Worm (Caenorhabditis elegans) whole organism, L4 larva: ENCODE measurements around the gene arrd-15.

Experiments
- ZK546.5 ChIP-seq, 2 experiments: sonication (generic microtip); optimal IDR thresholded peaks; 2 replicates each; lab custom pipeline; 2017; ENCODE audit warnings: missing biosample characterization in 2 of 2, missing genetic modification characterization in 2 of 2
- ama-1 ChIP-seq: fragments of 150-350 bp; optimal IDR thresholded peaks from 2 replicates; lab custom pipeline; 2014; ENCODE audit warnings: inconsistent platforms, mixed read lengths
- ceh-20 ChIP-seq: fragments of 200-800 bp; sonication (Bioruptor generic); IDR thresholded peaks from 2 replicates; pipeline ENCODE4 v1.3.6; 2022; ENCODE audit warnings: missing genetic modification reagents, missing genetic modification characterization, missing compliant biosample characterization
- ceh-28 ChIP-seq: fragments of 150-350 bp; optimal IDR thresholded peaks from 2 replicates; lab custom pipeline; 2014; ENCODE audit warnings: missing biosample characterization, missing genetic modification reagents, missing genetic modification characterization
- ceh-82 ChIP-seq: sonication (generic microtip); optimal IDR thresholded peaks from 2 replicates; lab custom pipeline; 2017; ENCODE audit warnings: missing biosample characterization, missing genetic modification characterization
- mxl-3 ChIP-seq: fragments of 200-800 bp; sonication (Bioruptor generic); optimal IDR thresholded peaks from 2 replicates; lab custom pipeline; 2018; ENCODE audit warnings: mild to moderate bottlenecking, missing genetic modification characterization, missing compliant biosample characterization
- nhr-237 ChIP-seq: sonication (generic microtip); optimal IDR thresholded peaks from 2 replicates; lab custom pipeline; 2017; ENCODE audit warnings: missing biosample characterization, missing genetic modification characterization
- nhr-42 ChIP-seq: fragments of 200-800 bp; sonication (Bioruptor generic); IDR thresholded peaks from 2 replicates; pipeline ENCODE4 v1.3.6; 2022; ENCODE audit warnings: missing genetic modification characterization, missing compliant biosample characterization
- nhr-76 ChIP-seq: fragments of 150-350 bp; optimal IDR thresholded peaks from 2 replicates; lab custom pipeline; 2014; ENCODE audit warnings: missing biosample characterization, missing genetic modification characterization
- pha-4 ChIP-seq, 2 experiments: fragments of 150-350 bp in 1 of 2; fragments of 200-800 bp in 1 of 2; sonication (Bioruptor generic) in 1 of 2; IDR thresholded peaks in 1 of 2; optimal IDR thresholded peaks in 1 of 2; 2 replicates each; pipeline versions ENCODE4 v1.3.6 to Lab custom; 2014 to 2022; ENCODE audit warnings: missing genetic modification characterization in 2 of 2, missing genetic modification reagents in 2 of 2, missing biosample characterization in 1 of 2, missing compliant biosample characterization in 1 of 2
- skn-1 ChIP-seq: fragments of 150-350 bp; optimal IDR thresholded peaks from 2 replicates; lab custom pipeline; 2014; ENCODE audit warnings: missing biosample characterization, missing genetic modification characterization
- unc-130 ChIP-seq: sonication (generic microtip); optimal IDR thresholded peaks from 2 replicates; lab custom pipeline; 2016; ENCODE audit warnings: missing genetic modification reagents, missing genetic modification characterization, missing compliant biosample characterization
- unc-39 ChIP-seq: sonication (generic microtip); optimal IDR thresholded peaks from 2 replicates; lab custom pipeline; 2017; ENCODE audit warnings: missing biosample characterization, missing genetic modification characterization

DNA sequence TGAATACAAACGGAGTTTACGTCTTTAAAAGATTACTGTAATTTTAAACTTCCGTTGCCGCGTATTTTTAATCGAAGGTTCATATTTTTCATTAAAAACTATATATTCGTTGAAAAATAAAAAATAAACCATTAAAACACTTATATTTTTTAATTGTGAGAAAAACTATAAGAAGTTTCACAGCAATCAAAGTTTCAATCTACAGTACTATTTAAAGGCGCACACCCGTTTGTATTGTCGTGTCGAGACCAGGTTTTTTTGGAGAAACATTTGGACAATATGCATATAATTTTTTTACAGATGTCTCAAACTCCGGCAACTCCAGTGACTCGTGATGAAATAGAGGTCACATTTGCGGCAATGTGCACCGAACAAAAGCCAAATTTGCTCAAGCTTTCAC is 44.0 kb downstream of the arrd-15 start, which contains the start of gene R08D7.5:
- TF ChIP-seq ceh-28 (tag; lab: Kevin White, UChicago) (no peak), ceh-82 (tag; lab: Kevin White, UChicago) (no peak), ceh-20 (GFP tag; lab: Robert Waterston, UW) (no peak), mxl-3 (GFP tag; lab: Kevin White, UChicago) (no peak), ZK546.5 (tag; optimal IDR thresholded peaks at IDR 0.05; lab: Kevin White, UChicago) (no peak), nhr-237 (tag; lab: Kevin White, UChicago) (no peak), nhr-76 (tag; lab: Kevin White, UChicago) (no peak), unc-130 (GFP tag; lab: Kevin White, UChicago) (no peak), nhr-42 (GFP tag; lab: Robert Waterston, UW) (no peak), unc-39 (tag; lab: Kevin White, UChicago) (no peak), skn-1 (no peak), pha-4 (GFP tag; IDR thresholded peaks at IDR 0.05; lab: Robert Waterston, UW) (no peak), pha-4 (tag; optimal IDR thresholded peaks at IDR 0.05; lab: Kevin White, UChicago) (no peak), ama-1 (lab: Kevin White, UChicago) (no peak)
